Fruit fly (Drosophila melanogaster) whole organism, prepupa: Measurements from ENCODE around the gene Tsp29Fb.

Experiments
- CG10631 ChIP-seq: fragments of 200-800 bp; sonication (Bioruptor generic); optimal IDR thresholded peaks from 2 replicates; lab custom pipeline; 2016; ENCODE audit warnings: missing biosample characterization, missing genetic modification characterization
- CG11762 ChIP-seq: fragments of 200-800 bp; sonication (Bioruptor generic); optimal IDR thresholded peaks from 3 replicates; lab custom pipeline; 2016; ENCODE audit warnings: missing biosample characterization, missing genetic modification characterization; ENCODE audit not compliant: insufficient read depth
- CG1621 ChIP-seq: fragments of 200-800 bp; sonication (Bioruptor generic); optimal IDR thresholded peaks from 3 replicates; lab custom pipeline; 2018; ENCODE audit warnings: missing biosample characterization, mild to moderate bottlenecking, missing genetic modification characterization
- CG16779 ChIP-seq: fragments of 200-800 bp; sonication (Bioruptor generic); optimal IDR thresholded peaks from 3 replicates; lab custom pipeline; 2017; ENCODE audit warnings: missing biosample characterization, mild to moderate bottlenecking, missing genetic modification characterization
- CG3032 ChIP-seq: fragments of 200-800 bp; optimal IDR thresholded peaks from 2 replicates; lab custom pipeline; 2019; ENCODE audit warnings: missing biosample characterization, mild to moderate bottlenecking, missing genetic modification characterization, moderate library complexity
- CG34406 ChIP-seq: fragments of 200-800 bp; sonication (Bioruptor generic); optimal IDR thresholded peaks from 3 replicates; lab custom pipeline; 2016; ENCODE audit warnings: missing biosample characterization, missing genetic modification characterization
- CG3919 ChIP-seq: fragments of 200-800 bp; sonication (Bioruptor generic); optimal IDR thresholded peaks from 3 replicates; lab custom pipeline; 2016; ENCODE audit warnings: missing biosample characterization, missing genetic modification characterization
- CG4318 ChIP-seq: fragments of 200-800 bp; sonication (Bioruptor generic); optimal IDR thresholded peaks from 3 replicates; lab custom pipeline; 2017; ENCODE audit warnings: missing biosample characterization, mild to moderate bottlenecking, missing genetic modification characterization
- CG6276 ChIP-seq: fragments of 200-800 bp; sonication (Bioruptor generic); optimal IDR thresholded peaks from 2 replicates; lab custom pipeline; 2017; ENCODE audit warnings: missing biosample characterization, mild to moderate bottlenecking, missing genetic modification characterization
- CG6854 ChIP-seq: fragments of 200-800 bp; sonication (Bioruptor generic); optimal IDR thresholded peaks from 2 replicates; lab custom pipeline; 2017; ENCODE audit warnings: missing biosample characterization, mild to moderate bottlenecking, missing genetic modification characterization
- CG8119 ChIP-seq: fragments of 200-800 bp; sonication (Bioruptor generic); IDR thresholded peaks from 3 replicates; pipeline ENCODE4 v1.3.6; 2022; ENCODE audit warnings: missing biosample characterization, missing genetic modification characterization
- CG9139 ChIP-seq: fragments of 200-800 bp; sonication (Bioruptor generic); optimal IDR thresholded peaks from 3 replicates; lab custom pipeline; 2017; ENCODE audit warnings: missing biosample characterization, mild to moderate bottlenecking, missing genetic modification characterization
- Eip78C ChIP-seq: fragments of 200-800 bp; sonication (Bioruptor generic); peaks from one replicate; lab custom pipeline; 2016; ENCODE audit warnings: missing biosample characterization, missing genetic modification characterization
- Eip93F ChIP-seq: fragments of 200-800 bp; sonication (Bioruptor generic); optimal IDR thresholded peaks from 2 replicates; lab custom pipeline; 2016; ENCODE audit warnings: missing biosample characterization, mild to moderate bottlenecking, missing genetic modification characterization
- Ets96B ChIP-seq: fragments of 200-800 bp; optimal IDR thresholded peaks from 2 replicates; lab custom pipeline; 2019; ENCODE audit warnings: missing biosample characterization, mild to moderate bottlenecking, missing genetic modification characterization, moderate library complexity
- Hr4 ChIP-seq: fragments of 200-800 bp; sonication (Bioruptor generic); optimal IDR thresholded peaks from 3 replicates; lab custom pipeline; 2016; ENCODE audit warnings: missing biosample characterization, missing genetic modification characterization
- Met ChIP-seq: fragments of 200-800 bp; sonication (Bioruptor generic); optimal IDR thresholded peaks from 3 replicates; lab custom pipeline; 2016; ENCODE audit warnings: missing biosample characterization, missing genetic modification characterization
- OdsH ChIP-seq: fragments of 200-800 bp; sonication (Bioruptor generic); optimal IDR thresholded peaks from 3 replicates; lab custom pipeline; 2016; ENCODE audit warnings: missing biosample characterization, missing genetic modification characterization
- Smox ChIP-seq: fragments of 200-800 bp; sonication (Bioruptor generic); optimal IDR thresholded peaks from 3 replicates; lab custom pipeline; 2016; ENCODE audit warnings: missing biosample characterization, missing genetic modification characterization
- acj6 ChIP-seq: fragments of 200-800 bp; sonication (Bioruptor generic); optimal IDR thresholded peaks from 3 replicates; lab custom pipeline; 2016; ENCODE audit warnings: missing biosample characterization, missing genetic modification characterization
- cyc ChIP-seq: fragments of 200-800 bp; sonication (Bioruptor generic); optimal IDR thresholded peaks from 3 replicates; lab custom pipeline; 2016; ENCODE audit warnings: missing biosample characterization, missing genetic modification characterization
- dac ChIP-seq: fragments of 200-800 bp; sonication (Bioruptor generic); optimal IDR thresholded peaks from 2 replicates; lab custom pipeline; 2017; ENCODE audit warnings: missing biosample characterization, mild to moderate bottlenecking, missing genetic modification characterization
- dsx ChIP-seq: fragments of 200-800 bp; optimal IDR thresholded peaks from 3 replicates; lab custom pipeline; 2019; ENCODE audit warnings: missing biosample characterization, mild to moderate bottlenecking, missing genetic modification characterization, moderate library complexity; ENCODE audit not compliant: poor library complexity, severe bottlenecking
- esn ChIP-seq: fragments of 200-800 bp; sonication (Bioruptor generic); optimal IDR thresholded peaks from 2 replicates; lab custom pipeline; 2016; ENCODE audit warnings: missing biosample characterization, mild to moderate bottlenecking, missing genetic modification characterization, moderate library complexity
- fd85E ChIP-seq: fragments of 200-800 bp; sonication (Bioruptor generic); optimal IDR thresholded peaks from 3 replicates; lab custom pipeline; 2016; ENCODE audit warnings: missing biosample characterization, missing genetic modification characterization
- fkh ChIP-seq: fragments of 200-800 bp; sonication (Bioruptor generic); optimal IDR thresholded peaks from 3 replicates; lab custom pipeline; 2017; ENCODE audit warnings: missing biosample characterization, mild to moderate bottlenecking, missing genetic modification characterization, moderate library complexity
- lz ChIP-seq: fragments of 200-800 bp; sonication (Bioruptor generic); optimal IDR thresholded peaks from 3 replicates; lab custom pipeline; 2016; ENCODE audit warnings: missing biosample characterization, missing genetic modification characterization
- pdm3 ChIP-seq: fragments of 200-800 bp; sonication (Bioruptor generic); optimal IDR thresholded peaks from 3 replicates; lab custom pipeline; 2016; ENCODE audit warnings: missing biosample characterization, missing genetic modification characterization
- salr ChIP-seq, 2 experiments: fragments of 200-800 bp; sonication (Bioruptor generic); optimal IDR thresholded peaks; 3 replicates each; lab custom pipeline; 2016 to 2018; ENCODE audit warnings: missing biosample characterization in 2 of 2, missing genetic modification characterization in 2 of 2, mild to moderate bottlenecking in 1 of 2
- ss ChIP-seq, 2 experiments: fragments of 200-800 bp; sonication (Bioruptor generic); optimal IDR thresholded peaks; 2 replicates in 1 of 2; 3 replicates in 1 of 2; lab custom pipeline; 2017 to 2018; ENCODE audit warnings: mild to moderate bottlenecking in 2 of 2, missing biosample characterization in 2 of 2, missing genetic modification characterization in 2 of 2, moderate library complexity in 1 of 2
- svp ChIP-seq: fragments of 200-800 bp; sonication (Bioruptor generic); peaks from one replicate; lab custom pipeline; 2016; ENCODE audit warnings: missing biosample characterization, missing genetic modification characterization
- topi ChIP-seq: fragments of 200-800 bp; sonication (Bioruptor generic); optimal IDR thresholded peaks from 3 replicates; lab custom pipeline; 2016; ENCODE audit warnings: missing biosample characterization, missing genetic modification characterization
- vri ChIP-seq: fragments of 200-800 bp; sonication (Bioruptor generic); optimal IDR thresholded peaks from 3 replicates; lab custom pipeline; 2016; ENCODE audit warnings: missing biosample characterization, mild to moderate bottlenecking, missing genetic modification characterization

Gene Tsp29Fb

dm6 chr2L:8933710-8934242 is 3.4 kb upstream of the Tsp29Fb start, which contains the start of gene Tsp29Fa:
TSS of gene Tsp29Fa (plus strand) at chr2L:8933962.
- TF ChIP-seq CG6276 (GFP tag; lab: Kevin White, UChicago) (no peak), Met (GFP tag; lab: Kevin White, UChicago) (no peak), svp (GFP tag; lab: Kevin White, UChicago) (no peak), dac (GFP tag; lab: Kevin White, UChicago) (no peak)
- TF ChIP-seq, all 60 proteins: peak for 0

dm6 chr2L:8937837-8938413 is 735 bp downstream of the Tsp29Fb start:
- TF ChIP-seq lz (GFP tag; lab: Kevin White, UChicago) (no peak), CG16779 (tag; lab: Kevin White, UChicago) (no peak), esn (no peak), CG3919 (GFP tag; lab: Kevin White, UChicago) (no peak), Smox (no peak), CG11762 (GFP tag; lab: Kevin White, UChicago) (no peak), fkh (GFP tag; lab: Kevin White, UChicago) (peak; percentile 47), fd85E (GFP tag; lab: Kevin White, UChicago) (no peak), cyc (GFP tag; lab: Kevin White, UChicago) (no peak), Eip78C (GFP tag; lab: Kevin White, UChicago) (peak; percentile 26), CG8119 (GFP tag; lab: Robert Waterston, UW) (no peak), ss (GFP tag; optimal IDR thresholded peaks at IDR 0.05; lab: Kevin White, UChicago) (no peak), Hr4 (GFP tag; lab: Kevin White, UChicago) (no peak), topi (GFP tag; lab: Kevin White, UChicago) (no peak), svp (GFP tag; lab: Kevin White, UChicago) (peak; percentile 51), vri (GFP tag; lab: Kevin White, UChicago) (no peak), CG9139 (GFP tag; lab: Kevin White, UChicago) (no peak), salr (GFP tag; optimal IDR thresholded peaks at IDR 0.05; lab: Kevin White, UChicago) (no peak), Ets96B (no peak), CG3032 (tag; lab: Kevin White, UChicago) (no peak), CG10631 (GFP tag; lab: Kevin White, UChicago) (no peak), CG6854 (GFP tag; lab: Kevin White, UChicago) (no peak)

- TF ChIP-seq CG3032 (tag; lab: Kevin White, UChicago) (no peak), CG34406 (GFP tag; lab: Kevin White, UChicago) (no peak), vri (GFP tag; lab: Kevin White, UChicago) (peak; percentile 46), CG1621 (tag; lab: Kevin White, UChicago) (no peak), OdsH (GFP tag; lab: Kevin White, UChicago) (no peak), CG9139 (GFP tag; lab: Kevin White, UChicago) (no peak), CG4318 (GFP tag; lab: Kevin White, UChicago) (no peak), svp (GFP tag; lab: Kevin White, UChicago) (peak; percentile 72), pdm3 (GFP tag; lab: Kevin White, UChicago) (no peak), CG6276 (GFP tag; lab: Kevin White, UChicago) (no peak), CG10631 (GFP tag; lab: Kevin White, UChicago) (no peak), acj6 (GFP tag; lab: Kevin White, UChicago) (no peak), Eip93F (GFP tag; lab: Kevin White, UChicago) (no peak), dsx (GFP tag; lab: Kevin White, UChicago) (no peak)
Observed at dm6 chr2L:8940680-8941079, 3.5 kb downstream of the Tsp29Fb start.
